Fruit fly (Drosophila melanogaster) whole organism, embryonic: ENCODE results near the gene Coq5.

Experiments
- C15 ChIP-seq: fragments of 200-800 bp; sonication (Bioruptor generic); IDR thresholded peaks from 3 replicates; pipeline ENCODE4 v1.3.6; 2022; ENCODE audit warnings: missing biosample characterization, missing genetic modification characterization
- CG10431 ChIP-seq: fragments of 200-800 bp; sonication (Bioruptor generic); optimal IDR thresholded peaks from 3 replicates; lab custom pipeline; 2018; ENCODE audit warnings: missing biosample characterization, mild to moderate bottlenecking, missing genetic modification characterization
- CG10959 ChIP-seq: fragments of 200-800 bp; sonication (Bioruptor generic); IDR thresholded peaks from 2 replicates; pipeline ENCODE4 v1.3.6; 2022; ENCODE audit warnings: missing biosample characterization, missing genetic modification characterization
- CG11093 ChIP-seq: fragments of 200-800 bp; sonication (Bioruptor generic); IDR thresholded peaks from 3 replicates; pipeline ENCODE4 v1.3.6; 2022; ENCODE audit warnings: missing biosample characterization, missing genetic modification characterization
- CG12219 ChIP-seq: fragments of 200-800 bp; sonication (Bioruptor generic); optimal IDR thresholded peaks from 3 replicates; lab custom pipeline; 2018; ENCODE audit warnings: missing biosample characterization, mild to moderate bottlenecking, missing genetic modification characterization
- CG12744 ChIP-seq: fragments of 200-800 bp; sonication (Bioruptor generic); optimal IDR thresholded peaks from 2 replicates; lab custom pipeline; 2016; ENCODE audit warnings: missing biosample characterization, missing genetic modification characterization
- CG13894 ChIP-seq: fragments of 200-800 bp; sonication (Bioruptor generic); optimal IDR thresholded peaks from 3 replicates; lab custom pipeline; 2018; ENCODE audit warnings: missing biosample characterization, mild to moderate bottlenecking, missing genetic modification characterization, moderate library complexity
- CG16863 ChIP-seq: fragments of 200-800 bp; sonication (Bioruptor generic); optimal IDR thresholded peaks from 3 replicates; lab custom pipeline; 2016; ENCODE audit warnings: missing biosample characterization, missing genetic modification characterization
- CG2120 ChIP-seq: fragments of 200-800 bp; sonication (Bioruptor generic); optimal IDR thresholded peaks from 3 replicates; lab custom pipeline; 2016; ENCODE audit warnings: missing biosample characterization, missing genetic modification characterization
- CG2678 ChIP-seq: fragments of 200-800 bp; sonication (Bioruptor generic); optimal IDR thresholded peaks from 3 replicates; lab custom pipeline; 2019; ENCODE audit warnings: missing biosample characterization, mild to moderate bottlenecking, missing genetic modification characterization, moderate library complexity
- CG30403 ChIP-seq: fragments of 200-800 bp; sonication (Bioruptor generic); optimal IDR thresholded peaks from 3 replicates; lab custom pipeline; 2016; ENCODE audit warnings: missing biosample characterization, missing genetic modification characterization
- CG3726 ChIP-seq: fragments of 200-800 bp; sonication (Bioruptor generic); IDR thresholded peaks from 3 replicates; pipeline ENCODE4, ENCODE4 v1.3.6; 2022; ENCODE audit warnings: missing biosample characterization, missing genetic modification characterization
- CG4360 ChIP-seq: fragments of 200-800 bp; sonication (Bioruptor generic); IDR thresholded peaks from 2 replicates; pipeline ENCODE4 v1.3.6; 2022; ENCODE audit warnings: missing biosample characterization, missing genetic modification characterization
- CG6272 ChIP-seq: fragments of 200-800 bp; sonication (Bioruptor generic); IDR thresholded peaks from 2 replicates; pipeline ENCODE4 v1.3.6; 2022; ENCODE audit warnings: missing biosample characterization, missing genetic modification characterization
- CG6654 ChIP-seq: fragments of 200-800 bp; sonication (Bioruptor generic); optimal IDR thresholded peaks from 2 replicates; lab custom pipeline; 2017; ENCODE audit warnings: missing biosample characterization, mild to moderate bottlenecking, missing genetic modification characterization
- CG6683 ChIP-seq: fragments of 200-800 bp; sonication (Bioruptor generic); optimal IDR thresholded peaks from 2 replicates; lab custom pipeline; 2017; ENCODE audit warnings: missing biosample characterization, mild to moderate bottlenecking, missing genetic modification characterization, missing genetic modification reagents
- CG6689 ChIP-seq: fragments of 200-800 bp; sonication (Bioruptor generic); IDR thresholded peaks from 2 replicates; pipeline ENCODE4 v1.3.6; 2022; ENCODE audit warnings: missing biosample characterization, missing genetic modification characterization
- CG6765 ChIP-seq: fragments of 200-800 bp; sonication (Bioruptor generic); optimal IDR thresholded peaks from 3 replicates; lab custom pipeline; 2017; ENCODE audit warnings: missing biosample characterization, mild to moderate bottlenecking, missing genetic modification characterization
- CG7963 ChIP-seq: fragments of 200-800 bp; sonication (Bioruptor generic); IDR thresholded peaks from 3 replicates; pipeline ENCODE4 v1.3.6; 2022; ENCODE audit warnings: missing biosample characterization, missing genetic modification characterization; ENCODE audit not compliant: partially characterized antibody
- CG8281 ChIP-seq: fragments of 200-800 bp; sonication (Bioruptor generic); optimal IDR thresholded peaks from 2 replicates; lab custom pipeline; 2018; ENCODE audit warnings: missing biosample characterization, mild to moderate bottlenecking, missing genetic modification characterization, moderate library complexity
- CG8290 ChIP-seq, 3 experiments: fragments of 200-800 bp; sonication (Bioruptor generic); optimal IDR thresholded peaks; 2 replicates each; lab custom pipeline; 2016 to 2019; ENCODE audit warnings: missing biosample characterization in 3 of 3, missing genetic modification characterization in 3 of 3, mild to moderate bottlenecking in 2 of 3, moderate library complexity in 1 of 3
- Camta ChIP-seq: fragments of 200-800 bp; sonication (Bioruptor generic); optimal IDR thresholded peaks from 2 replicates; lab custom pipeline; 2016; ENCODE audit warnings: missing biosample characterization, missing genetic modification characterization
- Drgx ChIP-seq: fragments of 200-800 bp; sonication (Bioruptor generic); IDR thresholded peaks from 2 replicates; pipeline ENCODE4 v1.3.6; 2022; ENCODE audit warnings: missing biosample characterization, missing genetic modification characterization
- Fer3 ChIP-seq: fragments of 200-800 bp; sonication (Bioruptor generic); optimal IDR thresholded peaks from 2 replicates; lab custom pipeline; 2018; ENCODE audit warnings: missing biosample characterization, mild to moderate bottlenecking, missing genetic modification characterization, moderate library complexity
- Hey ChIP-seq: fragments of 200-800 bp; sonication (Bioruptor generic); optimal IDR thresholded peaks from 3 replicates; lab custom pipeline; 2018; ENCODE audit warnings: missing biosample characterization, mild to moderate bottlenecking, missing genetic modification characterization
- Hr3 ChIP-seq: fragments of 200-800 bp; sonication (Bioruptor generic); optimal IDR thresholded peaks from 3 replicates; lab custom pipeline; 2016; ENCODE audit warnings: missing biosample characterization, missing genetic modification characterization
- Lhr ChIP-seq: fragments of 200-800 bp; sonication (Bioruptor generic); optimal IDR thresholded peaks from 3 replicates; lab custom pipeline; 2017; ENCODE audit warnings: mild to moderate bottlenecking, missing biosample characterization, missing genetic modification reagents, missing genetic modification characterization
- Mes4 ChIP-seq: fragments of 200-800 bp; sonication (Bioruptor generic); optimal IDR thresholded peaks from 2 replicates; lab custom pipeline; 2016; ENCODE audit warnings: missing biosample characterization, missing genetic modification characterization
- PHDP ChIP-seq: fragments of 200-800 bp; sonication (Bioruptor generic); optimal IDR thresholded peaks from 3 replicates; lab custom pipeline; 2018; ENCODE audit warnings: missing biosample characterization, mild to moderate bottlenecking, missing genetic modification characterization, moderate library complexity
- Ravus ChIP-seq: fragments of 200-800 bp; sonication (Bioruptor generic); IDR thresholded peaks from 2 replicates; pipeline ENCODE4 v1.3.6; 2022; ENCODE audit warnings: missing biosample characterization, missing genetic modification characterization
- Rx ChIP-seq: fragments of 200-800 bp; sonication (Bioruptor generic); IDR thresholded peaks from 2 replicates; pipeline ENCODE4 v1.3.6; 2022; ENCODE audit warnings: missing biosample characterization, missing genetic modification characterization
- Sox100B ChIP-seq: fragments of 200-800 bp; sonication (Bioruptor generic); optimal IDR thresholded peaks from 3 replicates; lab custom pipeline; 2018; ENCODE audit warnings: missing biosample characterization, mild to moderate bottlenecking, missing genetic modification characterization
- ash1 ChIP-seq: fragments of 200-800 bp; sonication (Bioruptor generic); optimal IDR thresholded peaks from 2 replicates; lab custom pipeline; 2018; ENCODE audit warnings: missing biosample characterization, mild to moderate bottlenecking, missing genetic modification characterization
- az2 ChIP-seq: fragments of 200-800 bp; sonication (Bioruptor generic); optimal IDR thresholded peaks from 3 replicates; lab custom pipeline; 2016; ENCODE audit warnings: missing biosample characterization, missing genetic modification characterization
- bab2 ChIP-seq: fragments of 200-800 bp; sonication (Bioruptor generic); optimal IDR thresholded peaks from 2 replicates; lab custom pipeline; 2016; ENCODE audit warnings: missing biosample characterization, missing genetic modification characterization
- chif ChIP-seq, 2 experiments: fragments of 200-800 bp; sonication (Bioruptor generic); optimal IDR thresholded peaks; 3 replicates each; lab custom pipeline; 2016; ENCODE audit warnings: missing biosample characterization in 2 of 2, missing genetic modification characterization in 2 of 2
- croc ChIP-seq: fragments of 200-800 bp; sonication (Bioruptor generic); conservative IDR thresholded peaks from 3 replicates; pipeline ENCODE4 v1.3.6; 2022; ENCODE audit warnings: missing biosample characterization, missing genetic modification characterization
- dati ChIP-seq: fragments of 200-800 bp; sonication (Bioruptor generic); IDR thresholded peaks from 2 replicates; pipeline ENCODE4 v1.3.6; 2022; ENCODE audit warnings: missing biosample characterization, missing genetic modification characterization
- dm ChIP-seq: fragments of 200-800 bp; sonication (Bioruptor generic); optimal IDR thresholded peaks from 3 replicates; lab custom pipeline; 2016; ENCODE audit warnings: missing biosample characterization, missing genetic modification characterization
- eyg ChIP-seq: fragments of 200-800 bp; sonication (Bioruptor generic); optimal IDR thresholded peaks from 3 replicates; lab custom pipeline; 2016; ENCODE audit warnings: missing biosample characterization, missing genetic modification characterization
- fd64A ChIP-seq: fragments of 200-800 bp; sonication (Bioruptor generic); optimal IDR thresholded peaks from 3 replicates; lab custom pipeline; 2018; ENCODE audit warnings: missing biosample characterization, mild to moderate bottlenecking, missing genetic modification characterization
- fru ChIP-seq: fragments of >200 bp; optimal IDR thresholded peaks from 2 replicates; lab custom pipeline; 2017
- gce ChIP-seq: fragments of 200-800 bp; sonication (Bioruptor generic); IDR thresholded peaks from 3 replicates; pipeline ENCODE4 v1.3.6; 2022; ENCODE audit warnings: missing biosample characterization, missing genetic modification characterization
- ham ChIP-seq: fragments of 200-800 bp; sonication (Bioruptor generic); IDR thresholded peaks from 2 replicates; pipeline ENCODE4 v1.3.6; 2022; ENCODE audit warnings: missing biosample characterization, missing genetic modification characterization
- insv ChIP-seq, 2 experiments: fragments of 200-800 bp; sonication (Bioruptor generic); optimal IDR thresholded peaks; 3 replicates each; lab custom pipeline; 2016 to 2018; ENCODE audit warnings: missing biosample characterization in 2 of 2, missing genetic modification characterization in 2 of 2
- kah ChIP-seq: fragments of 200-800 bp; sonication (Bioruptor generic); optimal IDR thresholded peaks from 2 replicates; lab custom pipeline; 2018; ENCODE audit warnings: missing biosample characterization, mild to moderate bottlenecking, missing genetic modification characterization
- kni ChIP-seq: fragments of 200-800 bp; sonication (Bioruptor generic); optimal IDR thresholded peaks from 3 replicates; lab custom pipeline; 2017; ENCODE audit warnings: mild to moderate bottlenecking, missing biosample characterization, missing genetic modification reagents, missing genetic modification characterization
- onecut ChIP-seq: fragments of 200-800 bp; sonication (Bioruptor generic); IDR thresholded peaks from 2 replicates; pipeline ENCODE4 v1.3.6; 2022; ENCODE audit warnings: missing biosample characterization, missing genetic modification characterization
- tap ChIP-seq: fragments of 200-800 bp; optimal IDR thresholded peaks from 3 replicates; lab custom pipeline; 2019; ENCODE audit warnings: missing biosample characterization, mild to moderate bottlenecking, missing genetic modification characterization, moderate library complexity
- tin ChIP-seq: fragments of 200-800 bp; sonication (Bioruptor generic); optimal IDR thresholded peaks from 3 replicates; lab custom pipeline; 2016; ENCODE audit warnings: missing biosample characterization, missing genetic modification characterization
- tll ChIP-seq, 2 experiments: fragments of 200-800 bp in 1 of 2; fragments of >200 bp in 1 of 2; sonication (Bioruptor generic) in 1 of 2; optimal IDR thresholded peaks; 2 replicates each; lab custom pipeline; 2017 to 2019; ENCODE audit warnings: missing biosample characterization in 2 of 2, missing genetic modification characterization in 2 of 2, mild to moderate bottlenecking in 1 of 2, moderate library complexity in 1 of 2
- toy ChIP-seq: fragments of 200-800 bp; sonication (Bioruptor generic); IDR thresholded peaks from 2 replicates; pipeline ENCODE4 v1.3.6; 2022; ENCODE audit warnings: missing biosample characterization, missing genetic modification characterization
- twi ChIP-seq: fragments of 200-800 bp; optimal IDR thresholded peaks from 2 replicates; lab custom pipeline; 2019; ENCODE audit warnings: missing biosample characterization, mild to moderate bottlenecking, missing genetic modification characterization, moderate library complexity

The Coq5 gene

dm6 chrX:13226478-13226877 lies 32.1 kb upstream of the Coq5 start (continued):
- TF ChIP-seq az2 (peak; percentile 11), dati (GFP tag; lab: Robert Waterston, UW) (no peak), C15 (no peak), CG6765 (GFP tag; lab: Kevin White, UChicago) (no peak), tin (GFP tag; lab: Kevin White, UChicago) (no peak), CG13894 (tag; lab: Kevin White, UChicago) (no peak), Hey (tag; lab: Kevin White, UChicago) (no peak), eyg (GFP tag; lab: Kevin White, UChicago) (no peak), dm (no peak), fru (lab: Kevin White, UChicago) (no peak), chif (GFP tag; optimal IDR thresholded peaks at IDR 0.05; lab: Kevin White, UChicago) (no peak), CG10431 (GFP tag; lab: Kevin White, UChicago) (no peak), ash1 (GFP tag; lab: Kevin White, UChicago) (no peak), CG12744 (GFP tag; lab: Kevin White, UChicago) (no peak), twi (tag; lab: Kevin White, UChicago) (no peak), fd64A (GFP tag; lab: Kevin White, UChicago) (no peak), Drgx (GFP tag; lab: Robert Waterston, UW) (peak; percentile 55; the same call in 1 of the 2 replicates), bab2 (GFP tag; lab: Kevin White, UChicago) (no peak), Hr3 (GFP tag; lab: Kevin White, UChicago) (no peak), gce (GFP tag; lab: Robert Waterston, UW) (no peak), CG4360 (GFP tag; lab: Robert Waterston, UW) (no peak), PHDP (tag; lab: Kevin White, UChicago) (peak; percentile 14), CG2120 (GFP tag; lab: Kevin White, UChicago) (no peak), CG7963 (no peak), tap (tag; lab: Kevin White, UChicago) (peak; percentile 41), croc (GFP tag; lab: Robert Waterston, UW) (no peak), Sox100B (peak; percentile 66), Ravus (GFP tag; lab: Robert Waterston, UW) (no peak), CG8290 (GFP tag; optimal IDR thresholded peaks at IDR 0.05; lab: Kevin White, UChicago) (no peak), CG8290 (tag; optimal IDR thresholded peaks at IDR 0.05; lab: Kevin White, UChicago) (no peak), kni (GFP tag; lab: Kevin White, UChicago) (no peak), ham (GFP tag; lab: Robert Waterston, UW) (no peak), Rx (GFP tag; lab: Robert Waterston, UW) (no peak), kah (GFP tag; lab: Kevin White, UChicago) (no peak), CG10959 (GFP tag; lab: Robert Waterston, UW) (no peak), CG3726 (no peak), Camta (no peak), CG6272 (no peak), Mes4 (GFP tag; lab: Kevin White, UChicago) (no peak), toy (GFP tag; lab: Robert Waterston, UW) (no peak), CG2678 (peak; percentile 49), Fer3 (tag; lab: Kevin White, UChicago) (no peak), CG30403 (peak; percentile 38), onecut (GFP tag; lab: Robert Waterston, UW) (no peak), CG11093 (GFP tag; lab: Robert Waterston, UW) (no peak), CG12219 (GFP tag; lab: Kevin White, UChicago) (no peak), CG16863 (peak; percentile 5), CG8281 (tag; lab: Kevin White, UChicago) (no peak), CG6689 (no peak), CG6654 (GFP tag; lab: Kevin White, UChicago) (no peak), insv (GFP tag; optimal IDR thresholded peaks at IDR 0.05; lab: Kevin White, UChicago) (no peak), Lhr (no peak), CG6683 (GFP tag; lab: Kevin White, UChicago) (no peak), tll (GFP tag; optimal IDR thresholded peaks at IDR 0.05; lab: Kevin White, UChicago) (no peak)
